Fruit fly (Drosophila melanogaster) whole organism, embryonic: ENCODE measurements around the gene Nt5b.

ENCODE experiments used
- Aef1 ChIP-seq: fragments of 200-800 bp; sonication (Bioruptor generic); IDR thresholded peaks from 3 replicates; pipeline ENCODE4 v1.3.6; 2022; ENCODE audit warnings: missing biosample characterization, missing genetic modification characterization
- Antp ChIP-seq: fragments of 200-800 bp; sonication (Bioruptor generic); optimal IDR thresholded peaks from 3 replicates; lab custom pipeline; 2016; ENCODE audit warnings: missing biosample characterization, missing genetic modification characterization
- BtbVII ChIP-seq: fragments of 200-800 bp; sonication (Bioruptor generic); optimal IDR thresholded peaks from 3 replicates; lab custom pipeline; 2017; ENCODE audit warnings: missing biosample characterization, mild to moderate bottlenecking, missing genetic modification characterization
- CG13287 ChIP-seq: fragments of 200-800 bp; sonication (Bioruptor generic); IDR thresholded peaks from 2 replicates; pipeline ENCODE4 v1.3.6; 2022; ENCODE audit warnings: missing biosample characterization, missing genetic modification characterization; ENCODE audit not compliant: partially characterized antibody
- CG17612 ChIP-seq: fragments of 200-800 bp; sonication (Bioruptor generic); IDR thresholded peaks from 2 replicates; pipeline ENCODE4 v1.3.6; 2022; ENCODE audit warnings: missing biosample characterization, missing genetic modification characterization
- CG17912 ChIP-seq: fragments of 200-800 bp; sonication (Bioruptor generic); optimal IDR thresholded peaks from 2 replicates; lab custom pipeline; 2018; ENCODE audit warnings: missing biosample characterization, mild to moderate bottlenecking, missing genetic modification characterization
- CG31388 ChIP-seq: fragments of 200-800 bp; sonication (Bioruptor generic); optimal IDR thresholded peaks from 2 replicates; lab custom pipeline; 2016; ENCODE audit warnings: missing biosample characterization, missing genetic modification characterization
- CG32532 ChIP-seq: fragments of 200-800 bp; sonication (Bioruptor generic); IDR thresholded peaks from 2 replicates; pipeline ENCODE4 v1.3.6; 2022; ENCODE audit warnings: missing biosample characterization, missing genetic modification characterization
- CG7271 ChIP-seq: fragments of 200-800 bp; sonication (Bioruptor generic); optimal IDR thresholded peaks from 2 replicates; lab custom pipeline; 2018; ENCODE audit warnings: missing biosample characterization, mild to moderate bottlenecking, missing genetic modification characterization, moderate library complexity
- CG8290 ChIP-seq, 3 experiments: fragments of 200-800 bp; sonication (Bioruptor generic); optimal IDR thresholded peaks; 2 replicates each; lab custom pipeline; 2016 to 2019; ENCODE audit warnings: missing biosample characterization in 3 of 3, missing genetic modification characterization in 3 of 3, mild to moderate bottlenecking in 2 of 3, moderate library complexity in 1 of 3
- CG8478 ChIP-seq: fragments of >200 bp; optimal IDR thresholded peaks from 2 replicates; lab custom pipeline; 2018
- CG9876 ChIP-seq: fragments of 200-800 bp; sonication (Bioruptor generic); optimal IDR thresholded peaks from 2 replicates; lab custom pipeline; 2016; ENCODE audit warnings: missing biosample characterization, missing genetic modification characterization
- CG9932 ChIP-seq: fragments of 200-800 bp; sonication (Bioruptor generic); IDR thresholded peaks from 2 replicates; pipeline ENCODE4 v1.3.6; 2022; ENCODE audit warnings: missing biosample characterization, missing genetic modification characterization
- Dad ChIP-seq: fragments of 200-800 bp; sonication (Bioruptor generic); optimal IDR thresholded peaks from 3 replicates; lab custom pipeline; 2016; ENCODE audit warnings: missing biosample characterization, missing genetic modification characterization
- Dp ChIP-seq: fragments of 200-800 bp; sonication (Bioruptor generic); optimal IDR thresholded peaks from 2 replicates; lab custom pipeline; 2018; ENCODE audit warnings: missing biosample characterization, mild to moderate bottlenecking, missing genetic modification characterization, moderate library complexity
- Gug ChIP-seq: fragments of 200-800 bp; sonication (Bioruptor generic); IDR thresholded peaks from 4 replicates; pipeline ENCODE4 v1.3.6; 2022; ENCODE audit warnings: missing biosample characterization, missing genetic modification characterization
- Mrtf ChIP-seq: fragments of 200-800 bp; sonication (Bioruptor generic); IDR thresholded peaks from 3 replicates; pipeline ENCODE4 v1.3.6; 2022; ENCODE audit warnings: missing biosample characterization, missing genetic modification characterization
- Nf-YB ChIP-seq: fragments of 200-800 bp; sonication (Bioruptor generic); optimal IDR thresholded peaks from 3 replicates; lab custom pipeline; 2019; ENCODE audit warnings: missing biosample characterization, mild to moderate bottlenecking, missing genetic modification characterization, moderate library complexity
- Usf ChIP-seq: fragments of 200-800 bp; sonication (Bioruptor generic); optimal IDR thresholded peaks from 2 replicates; lab custom pipeline; 2017; ENCODE audit warnings: missing genotype, missing biosample characterization, missing genetic modification characterization
- bsh ChIP-seq, 2 experiments: fragments of 200-800 bp; sonication (Bioruptor generic); optimal IDR thresholded peaks; 2 replicates each; lab custom pipeline; 2017 to 2018; ENCODE audit warnings: mild to moderate bottlenecking in 2 of 2, missing biosample characterization in 2 of 2, missing genetic modification characterization in 2 of 2, moderate library complexity in 1 of 2
- chm ChIP-seq: fragments of 200-800 bp; sonication (Bioruptor generic); IDR thresholded peaks from 2 replicates; pipeline ENCODE4 v1.3.6; 2022; ENCODE audit warnings: missing biosample characterization, missing genetic modification characterization
- ci ChIP-seq: fragments of 200-800 bp; sonication (Bioruptor generic); IDR thresholded peaks from 3 replicates; pipeline ENCODE4 v1.3.6; 2022; ENCODE audit warnings: missing biosample characterization, missing genetic modification characterization
- crp ChIP-seq, 2 experiments: fragments of 200-800 bp; sonication (Bioruptor generic); optimal IDR thresholded peaks; 2 replicates in 1 of 2; 3 replicates in 1 of 2; lab custom pipeline; 2017; ENCODE audit warnings: missing biosample characterization in 2 of 2, missing genetic modification characterization in 2 of 2, mild to moderate bottlenecking in 1 of 2, moderate library complexity in 1 of 2
- esg ChIP-seq: fragments of 200-800 bp; sonication (Bioruptor generic); conservative IDR thresholded peaks from 2 replicates; pipeline ENCODE4 v1.3.6; 2022; ENCODE audit warnings: missing biosample characterization, missing genetic modification characterization
- exex ChIP-seq: fragments of 200-800 bp; sonication (Bioruptor generic); optimal IDR thresholded peaks from 4 replicates; lab custom pipeline; 2018; ENCODE audit warnings: missing biosample characterization, mild to moderate bottlenecking, missing genetic modification characterization, moderate library complexity
- fu2 ChIP-seq: fragments of 200-800 bp; sonication (Bioruptor generic); optimal IDR thresholded peaks from 2 replicates; lab custom pipeline; 2016; ENCODE audit warnings: missing biosample characterization, missing genetic modification characterization
- gro ChIP-seq: fragments of 200-800 bp; sonication (Bioruptor generic); optimal IDR thresholded peaks from 2 replicates; lab custom pipeline; 2016; ENCODE audit warnings: missing biosample characterization, missing genetic modification characterization
- hbn ChIP-seq: fragments of 200-800 bp; sonication (Bioruptor generic); IDR thresholded peaks from 2 replicates; pipeline ENCODE4 v1.3.6; 2022; ENCODE audit warnings: missing biosample characterization, missing genetic modification characterization; ENCODE audit not compliant: partially characterized antibody
- kay ChIP-seq: fragments of 200-800 bp; sonication (Bioruptor generic); optimal IDR thresholded peaks from 2 replicates; lab custom pipeline; 2016; ENCODE audit warnings: missing biosample characterization, missing genetic modification characterization
- lmd ChIP-seq: fragments of 200-800 bp; sonication (Bioruptor generic); IDR thresholded peaks from 2 replicates; pipeline ENCODE4 v1.3.6; 2022; ENCODE audit warnings: missing biosample characterization, missing genetic modification characterization
- nmo ChIP-seq: fragments of 200-800 bp; sonication (Bioruptor generic); optimal IDR thresholded peaks from 2 replicates; lab custom pipeline; 2018; ENCODE audit warnings: missing biosample characterization, mild to moderate bottlenecking, missing genetic modification characterization, moderate library complexity
- onecut ChIP-seq: fragments of 200-800 bp; sonication (Bioruptor generic); IDR thresholded peaks from 2 replicates; pipeline ENCODE4 v1.3.6; 2022; ENCODE audit warnings: missing biosample characterization, missing genetic modification characterization
- otp ChIP-seq: fragments of 200-800 bp; sonication (Bioruptor generic); IDR thresholded peaks from 3 replicates; pipeline ENCODE4, ENCODE4 v1.3.6; 2022; ENCODE audit warnings: missing biosample characterization, missing genetic modification characterization
- sc ChIP-seq, 3 experiments: fragments of >200 bp in 2 of 3; fragments of 200-800 bp in 1 of 3; sonication (Bioruptor generic) in 1 of 3; optimal IDR thresholded peaks; 2 replicates in 2 of 3; 3 replicates in 1 of 3; lab custom pipeline; 2017; ENCODE audit warnings: mild to moderate bottlenecking in 1 of 3, missing biosample characterization in 1 of 3, missing genetic modification characterization in 1 of 3, missing genetic modification reagents in 1 of 3
- scrt ChIP-seq: fragments of 200-800 bp; sonication (Bioruptor generic); optimal IDR thresholded peaks from 2 replicates; lab custom pipeline; 2018; ENCODE audit warnings: missing biosample characterization, mild to moderate bottlenecking, missing genetic modification characterization, moderate library complexity
- so ChIP-seq: fragments of 200-800 bp; sonication (Bioruptor generic); IDR thresholded peaks from 3 replicates; pipeline ENCODE4 v1.3.6; 2022; ENCODE audit warnings: missing biosample characterization, missing genetic modification characterization
- sug ChIP-seq: fragments of 200-800 bp; optimal IDR thresholded peaks from 2 replicates; lab custom pipeline; 2019; ENCODE audit warnings: missing biosample characterization, mild to moderate bottlenecking, missing genetic modification characterization, moderate library complexity
- tio ChIP-seq: fragments of 200-800 bp; sonication (Bioruptor generic); optimal IDR thresholded peaks from 2 replicates; lab custom pipeline; 2017; ENCODE audit warnings: missing biosample characterization, missing genetic modification characterization, inconsistent platforms
- trem ChIP-seq: fragments of 200-800 bp; optimal IDR thresholded peaks from 3 replicates; lab custom pipeline; 2019; ENCODE audit warnings: missing biosample characterization, mild to moderate bottlenecking, missing genetic modification characterization, moderate library complexity
- yki ChIP-seq: fragments of >200 bp; optimal IDR thresholded peaks from 3 replicates; lab custom pipeline; 2018

Gene Nt5b

DNA sequence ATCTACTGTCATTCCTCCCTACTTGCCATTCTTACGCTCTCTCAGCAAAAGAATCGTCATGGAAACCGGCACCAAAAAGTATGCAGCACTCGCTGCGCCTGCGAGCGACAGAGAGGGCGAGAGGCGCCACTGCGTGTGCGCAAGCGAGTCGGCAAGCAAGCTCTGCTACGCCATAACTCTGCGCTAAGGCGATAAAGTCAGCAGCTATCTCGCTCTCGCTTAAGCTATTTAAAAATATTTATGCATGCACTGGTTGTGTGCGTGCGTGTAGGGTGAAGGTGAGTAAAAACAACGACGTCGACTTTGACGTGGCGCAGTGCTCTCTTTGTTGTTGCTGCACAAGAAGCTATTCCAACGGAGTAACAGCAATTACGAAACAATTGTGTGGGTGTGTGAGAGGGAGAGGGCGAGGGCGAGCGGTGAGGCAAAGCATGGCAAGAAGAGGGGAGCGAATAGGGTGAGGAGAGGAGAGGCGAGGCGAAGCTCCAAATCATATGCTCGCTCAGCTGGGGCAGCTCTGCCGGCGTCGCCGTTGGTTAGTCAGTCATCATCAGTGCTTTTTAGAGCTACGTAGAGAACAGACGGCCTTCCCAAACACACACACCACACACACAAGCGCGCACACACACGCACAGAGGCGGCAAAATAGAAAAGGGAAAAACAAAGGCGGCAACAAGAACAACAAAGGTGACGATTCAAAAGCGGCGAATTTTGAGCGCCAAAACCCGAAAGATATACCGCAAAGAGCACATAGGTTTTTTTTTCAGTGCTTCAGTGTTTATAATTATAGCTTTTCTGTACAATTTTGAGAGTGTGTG, 43.7 kb downstream of the Nt5b start, which contains the start of gene CrebB (continued):
- TF ChIP-seq CG31388 (no peak), chm (GFP tag; lab: Robert Waterston, UW) (peak; percentile 45; the same call in 1 of the 2 replicates), Usf (GFP tag; lab: Kevin White, UChicago) (no peak), CG9876 (GFP tag; lab: Kevin White, UChicago) (peak; percentile 17), ci (GFP tag; lab: Robert Waterston, UW) (peak; percentile 61; the same call in 1 of the 3 replicates), nmo (GFP tag; lab: Kevin White, UChicago) (peak; percentile 7), exex (tag; lab: Kevin White, UChicago) (peak; percentile 75), lmd (GFP tag; lab: Robert Waterston, UW) (peak; percentile 74), Dp (GFP tag; lab: Kevin White, UChicago) (peak; percentile 18), gro (GFP tag; lab: Kevin White, UChicago) (peak; percentile 65), CG8478 (lab: Kevin White, UChicago) (peak; percentile 97), Nf-YB (GFP tag; lab: Kevin White, UChicago) (peak; percentile 24), Antp (GFP tag; lab: Kevin White, UChicago) (peak; percentile 36), Mrtf (GFP tag; lab: Robert Waterston, UW) (0 out of 3 replicates have a peak, but pooled peaks have one; percentile 33), BtbVII (GFP tag; lab: Kevin White, UChicago) (peak; percentile 81), sug (tag; lab: Kevin White, UChicago) (peak; percentile 85), CG8290 (GFP tag; optimal IDR thresholded peaks at IDR 0.05; lab: Kevin White, UChicago) (peak; percentile 39), CG8290 (tag; optimal IDR thresholded peaks at IDR 0.05; lab: Kevin White, UChicago) (peak; percentile 64 to 80), yki (lab: Kevin White, UChicago) (no peak), scrt (GFP tag; lab: Kevin White, UChicago) (peak; percentile 2), CG9932 (GFP tag; lab: Robert Waterston, UW) (peak; percentile 65), sc (optimal IDR thresholded peaks at IDR 0.05; lab: Kevin White, UChicago) (no peak), sc (GFP tag; optimal IDR thresholded peaks at IDR 0.05; lab: Kevin White, UChicago) (no peak), onecut (0 out of 2 replicates have a peak, but pooled peaks have one; percentile 4), so (GFP tag; lab: Robert Waterston, UW) (peak; percentile 32; the same call in 1 of the 3 replicates), CG17612 (GFP tag; lab: Robert Waterston, UW) (no peak), trem (no peak), Aef1 (peak; percentile 75), kay (GFP tag; lab: Kevin White, UChicago) (peak; percentile 84), crp (GFP tag; optimal IDR thresholded peaks at IDR 0.05; lab: Kevin White, UChicago) (peak in 1 of 2 experiments; percentile 86), otp (GFP tag; lab: Robert Waterston, UW) (0 out of 3 replicates have a peak, but pooled peaks have one; percentile 18), bsh (GFP tag; optimal IDR thresholded peaks at IDR 0.05; lab: Kevin White, UChicago) (peak; percentile 5 to 25), CG17912 (GFP tag; lab: Kevin White, UChicago) (peak; percentile 46), hbn (GFP tag; lab: Robert Waterston, UW) (no peak), CG7271 (tag; lab: Kevin White, UChicago) (no peak), tio (GFP tag; lab: Kevin White, UChicago) (no peak), CG32532 (GFP tag; lab: Robert Waterston, UW) (peak; percentile 39; the same call in 1 of the 2 replicates), Dad (GFP tag; lab: Kevin White, UChicago) (peak; percentile 2), Gug (GFP tag; lab: Robert Waterston, UW) (peak; percentile 17; the same call in 1 of the 4 replicates), fu2 (GFP tag; lab: Kevin White, UChicago) (peak; percentile 4), esg (GFP tag; lab: Robert Waterston, UW) (no peak), CG13287 (GFP tag; lab: Robert Waterston, UW) (peak; percentile 60)
